Worm (Caenorhabditis elegans) whole organism, early embryonic: ENCODE measurements around the gene ttr-40.

Source experiments
- B0310.2 ChIP-seq: sonication (generic microtip); optimal IDR thresholded peaks from 2 replicates; lab custom pipeline; 2016; ENCODE audit warnings: mild to moderate bottlenecking, missing genetic modification characterization, missing compliant biosample characterization
- ceh-13 ChIP-seq: fragments of 200-800 bp; sonication (Bioruptor generic); optimal IDR thresholded peaks from 2 replicates; lab custom pipeline; 2018; ENCODE audit warnings: mild to moderate bottlenecking, missing genetic modification characterization, missing compliant biosample characterization
- hmg-4 ChIP-seq: fragments of 200-800 bp; sonication (Bioruptor generic); optimal IDR thresholded peaks from 2 replicates; lab custom pipeline; 2018; ENCODE audit warnings: mild to moderate bottlenecking, missing genetic modification characterization, missing compliant biosample characterization
- sea-1 ChIP-seq: fragments of 200-800 bp; sonication (Bioruptor generic); conservative IDR thresholded peaks from 2 replicates; pipeline ENCODE4 v1.3.6; 2022; ENCODE audit warnings: missing genetic modification characterization, missing compliant biosample characterization

ce11 chrV:9391959-9392358 lies 36.7 kb upstream of the ttr-40 start:
- no peak for TF ChIP-seq ceh-13 (GFP tag; lab: Kevin White, UChicago)
- TF ChIP-seq hmg-4 (GFP tag; lab: Kevin White, UChicago) = no peak
- TF ChIP-seq B0310.2 (tag; lab: Kevin White, UChicago) = no peak
- no peak for TF ChIP-seq sea-1 (GFP tag; lab: Robert Waterston, UW)
